Worm (Caenorhabditis elegans): ENCODE measurements around the gene F47E1.20.

DNA sequence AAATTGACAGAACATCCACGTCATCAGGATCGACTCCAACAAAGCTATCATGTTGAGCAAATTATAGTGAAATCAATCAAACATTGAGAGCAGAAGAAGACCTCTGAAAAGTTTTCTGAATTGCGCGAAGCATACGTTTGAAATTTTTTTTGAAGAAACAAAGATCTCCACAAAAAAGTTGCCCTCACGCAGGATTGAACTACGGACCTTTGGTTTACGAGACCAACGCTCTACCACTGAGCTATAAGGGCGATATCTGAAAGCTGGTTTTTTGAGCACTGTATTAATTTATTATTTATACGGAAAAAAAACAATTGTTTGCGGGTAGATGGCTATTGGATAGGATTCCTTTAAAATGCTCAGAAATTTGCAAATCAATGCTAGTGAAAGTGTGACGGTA lies 23.3 kb upstream of the F47E1.20 start:
- TF ChIP-seq tbx-37 (GFP tag; conservative IDR thresholded peaks at IDR 0.05) (no peak), ama-1 (optimal IDR thresholded peaks at IDR 0.05) (no peak), hmbx-1 (tag; optimal IDR thresholded peaks at IDR 0.05) (no peak), ceh-36 (tag; optimal IDR thresholded peaks at IDR 0.05) (no peak)
